Worm (Caenorhabditis elegans): ENCODE data around the gene ZK546.2.

Gene ZK546.2

DNA sequence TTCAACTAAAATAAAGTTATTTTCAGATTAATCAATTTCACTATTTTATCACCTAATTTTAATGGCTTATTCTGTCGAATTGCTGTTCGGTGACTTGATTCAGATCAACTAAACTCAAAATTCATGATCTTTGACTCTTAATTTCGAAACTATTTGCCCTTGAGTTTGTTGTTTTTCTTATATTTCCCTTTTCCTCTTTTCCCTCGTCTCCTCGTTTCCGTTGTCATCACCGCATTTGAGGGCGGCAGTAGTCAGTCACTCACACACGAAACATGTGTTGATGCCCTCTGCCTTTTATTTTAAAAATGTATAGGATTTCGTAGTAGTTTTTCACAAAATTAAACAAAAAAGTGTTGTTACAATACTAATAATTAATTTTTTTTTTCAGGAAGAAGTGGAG lies 49.1 kb downstream of the ZK546.2 start, which contains the start of gene rnh-1.0 (continued):
- TF ChIP-seq lin-39 (tag; optimal IDR thresholded peaks at IDR 0.05), result no peak
- TF ChIP-seq nhr-90 (tag; optimal IDR thresholded peaks at IDR 0.05; ENCODE audit: poor library complexity), result no peak

Data from whole organism, L1 larva.